Fruit fly (Drosophila melanogaster): ENCODE results near the gene robl37BC.

The robl37BC gene

dm6 chr2L:19026491-19027197 lies 16.0 kb downstream of the robl37BC start (continued):
- TF ChIP-seq ind (GFP tag; optimal IDR thresholded peaks at IDR 0.05): peak; percentile 34
- TF ChIP-seq sima (GFP tag; optimal IDR thresholded peaks at IDR 0.05): no peak
- no peak for TF ChIP-seq Ada2b (GFP tag; IDR thresholded peaks at IDR 0.05)
- no peak for TF ChIP-seq Dip2 (GFP tag; IDR thresholded peaks at IDR 0.05)
- no peak for TF ChIP-seq H15 (GFP tag; IDR thresholded peaks at IDR 0.05)
- TF ChIP-seq CG7372 (GFP tag; IDR thresholded peaks at IDR 0.05): peak; percentile 81
- TF ChIP-seq cas (GFP tag; IDR thresholded peaks at IDR 0.05): no peak
- no peak for TF ChIP-seq CG8765 (GFP tag; IDR thresholded peaks at IDR 0.05)
- peak; percentile 28 for TF ChIP-seq kah (GFP tag; optimal IDR thresholded peaks at IDR 0.05)
- no peak for TF ChIP-seq cad (GFP tag; optimal IDR thresholded peaks at IDR 0.05)
- no peak for TF ChIP-seq gce (GFP tag; IDR thresholded peaks at IDR 0.05)
- TF ChIP-seq ems (GFP tag; optimal IDR thresholded peaks at IDR 0.05): peak; percentile 6
- no peak for TF ChIP-seq CG31224 (GFP tag; IDR thresholded peaks at IDR 0.05)
- TF ChIP-seq Poxn (GFP tag; IDR thresholded peaks at IDR 0.05): no peak
- peak; percentile 46 for TF ChIP-seq CG11504 (tag; optimal IDR thresholded peaks at IDR 0.05)
- TF ChIP-seq esg (GFP tag; conservative IDR thresholded peaks at IDR 0.05): 0 out of 2 replicates have a peak, but pooled peaks have one; percentile 17
- no peak for TF ChIP-seq ERR (GFP tag; optimal IDR thresholded peaks at IDR 0.05)
- TF ChIP-seq tin (GFP tag; optimal IDR thresholded peaks at IDR 0.05): no peak
- TF ChIP-seq CG2875 (GFP tag; optimal IDR thresholded peaks at IDR 0.05): peak; percentile 8
- TF ChIP-seq emc (GFP tag; optimal IDR thresholded peaks at IDR 0.05): no peak
- no peak for TF ChIP-seq zfh1 (GFP tag; IDR thresholded peaks at IDR 0.05)
- peak; percentile 63 for TF ChIP-seq CG6854 (GFP tag; optimal IDR thresholded peaks at IDR 0.05)
- TF ChIP-seq CG9215 (GFP tag; IDR thresholded peaks at IDR 0.05): peak; percentile 46
- TF ChIP-seq ab (GFP tag; optimal IDR thresholded peaks at IDR 0.05): no peak
- peak; percentile 43 for TF ChIP-seq CG15514 (GFP tag; optimal IDR thresholded peaks at IDR 0.05)
- no peak for TF ChIP-seq CG42726 (GFP tag; IDR thresholded peaks at IDR 0.05; ENCODE audit: partially characterized antibody)
- peak; percentile 85 for TF ChIP-seq Hand (GFP tag; optimal IDR thresholded peaks at IDR 0.05)
- TF ChIP-seq stc (GFP tag; IDR thresholded peaks at IDR 0.05): peak; percentile 22; the same call in 1 of the 2 replicates
- TF ChIP-seq Gsc (GFP tag; IDR thresholded peaks at IDR 0.05): no peak
- peak; percentile 70 for TF ChIP-seq CG13424 (tag; optimal IDR thresholded peaks at IDR 0.05)
- TF ChIP-seq CG10959 (GFP tag; IDR thresholded peaks at IDR 0.05): no peak
- peak; percentile 40 for TF ChIP-seq Hsf (GFP tag; optimal IDR thresholded peaks at IDR 0.05)
- no peak for TF ChIP-seq CG3838 (GFP tag; optimal IDR thresholded peaks at IDR 0.05)
- TF ChIP-seq Ptx1 (GFP tag; IDR thresholded peaks at IDR 0.05): peak; percentile 61
- TF ChIP-seq Fer2 (tag; optimal IDR thresholded peaks at IDR 0.05): peak; percentile 33
- TF ChIP-seq CG1792 (GFP tag; optimal IDR thresholded peaks at IDR 0.05): no peak

dm6 chr2L:19027246-19027886 lies 16.7 kb downstream of the robl37BC start, which contains the start of gene Sidpn:
Sidpn (plus strand) TSS chr2L:19027710.
- no peak for TF ChIP-seq p53 (GFP tag; optimal IDR thresholded peaks at IDR 0.05)
- 0 out of 3 replicates have a peak, but pooled peaks have one; percentile 12 for TF ChIP-seq CG6175 (GFP tag; IDR thresholded peaks at IDR 0.05)
- no peak for TF ChIP-seq gro (GFP tag; optimal IDR thresholded peaks at IDR 0.05)
- peak; percentile 78 for TF ChIP-seq Med (GFP tag)
- TF ChIP-seq ranshi (GFP tag; IDR thresholded peaks at IDR 0.05): 0 out of 2 replicates have a peak, but pooled peaks have one; percentile 16
- no peak for TF ChIP-seq Ets97D (GFP tag; optimal IDR thresholded peaks at IDR 0.05)
- peak; percentile 3 for TF ChIP-seq cg (GFP tag; optimal IDR thresholded peaks at IDR 0.05)
- TF ChIP-seq chinmo (GFP tag; IDR thresholded peaks at IDR 0.05; ENCODE audit: partially characterized antibody): 0 out of 4 replicates have a peak, but pooled peaks have one; percentile 56
- peak; percentile 64 for TF ChIP-seq CG10543 (GFP tag; optimal IDR thresholded peaks at IDR 0.05)
- peak; percentile 89 for TF ChIP-seq Hey (tag; optimal IDR thresholded peaks at IDR 0.05)
- TF ChIP-seq CG11504 (tag; optimal IDR thresholded peaks at IDR 0.05): peak; percentile 75
- peak; percentile 60 for TF ChIP-seq CG8478 (optimal IDR thresholded peaks at IDR 0.05)
- no peak for TF ChIP-seq Hr3 (GFP tag; optimal IDR thresholded peaks at IDR 0.05)
- TF ChIP-seq lbe (GFP tag; optimal IDR thresholded peaks at IDR 0.05): no peak
- TF ChIP-seq Hr51 (GFP tag; optimal IDR thresholded peaks at IDR 0.05): peak in 1 of 2 experiments; percentile 52
- TF ChIP-seq mam (GFP tag; optimal IDR thresholded peaks at IDR 0.05): no peak
- TF ChIP-seq mirr (GFP tag; optimal IDR thresholded peaks at IDR 0.05): peak; percentile 47

All from whole organism, embryonic.